Worm (Caenorhabditis elegans) whole organism, L3 larva: Measurements from ENCODE around the gene srlf-30.

Experiments used
- R02D3.7 ChIP-seq: fragments of 150-350 bp; optimal IDR thresholded peaks from 2 replicates; lab custom pipeline; 2014; ENCODE audit warnings: missing biosample characterization, missing genetic modification characterization
- ama-1 ChIP-seq: fragments of 150-350 bp; optimal IDR thresholded peaks from 2 replicates; lab custom pipeline; 2018
- ceh-82 ChIP-seq: fragments of 150-350 bp; optimal IDR thresholded peaks from 2 replicates; lab custom pipeline; 2014; ENCODE audit warnings: missing biosample characterization, missing genetic modification characterization
- elt-1 ChIP-seq: fragments of 150-350 bp; optimal IDR thresholded peaks from 2 replicates; lab custom pipeline; 2014; ENCODE audit warnings: missing biosample characterization, missing genetic modification characterization
- fkh-10 ChIP-seq: sonication (generic microtip); optimal IDR thresholded peaks from 2 replicates; lab custom pipeline; 2017; ENCODE audit warnings: missing biosample characterization, missing genetic modification reagents, missing genetic modification characterization
- lin-39 ChIP-seq: fragments of 150-350 bp; optimal IDR thresholded peaks from 2 replicates; lab custom pipeline; 2018; ENCODE audit warnings: missing biosample characterization, missing genetic modification reagents, missing genetic modification characterization
- mdl-1 ChIP-seq: fragments of 150-350 bp; optimal IDR thresholded peaks from 2 replicates; lab custom pipeline; 2014; ENCODE audit warnings: missing biosample characterization, missing genetic modification characterization
- nhr-237 ChIP-seq: fragments of 150-350 bp; optimal IDR thresholded peaks from 2 replicates; lab custom pipeline; 2014; ENCODE audit warnings: missing biosample characterization, missing genetic modification characterization
- nhr-28 ChIP-seq: fragments of 150-350 bp; optimal IDR thresholded peaks from 2 replicates; lab custom pipeline; 2014; ENCODE audit warnings: missing biosample characterization, missing genetic modification characterization
- pha-4 ChIP-seq: fragments of 150-350 bp; optimal IDR thresholded peaks from 2 replicates; lab custom pipeline; 2014; ENCODE audit warnings: missing biosample characterization, missing genetic modification reagents, missing genetic modification characterization
- pqm-1 ChIP-seq: fragments of 150-350 bp; optimal IDR thresholded peaks from 2 replicates; lab custom pipeline; 2017; ENCODE audit warnings: missing biosample characterization, missing genetic modification characterization, inconsistent platforms
- tbx-2 ChIP-seq: sonication (generic microtip); optimal IDR thresholded peaks from 2 replicates; lab custom pipeline; 2016; ENCODE audit warnings: mild to moderate bottlenecking, missing genetic modification characterization, missing compliant biosample characterization
- unc-39 ChIP-seq: sonication (generic microtip); optimal IDR thresholded peaks from 4 replicates; lab custom pipeline; 2017; ENCODE audit warnings: missing biosample characterization, missing genetic modification characterization

DNA sequence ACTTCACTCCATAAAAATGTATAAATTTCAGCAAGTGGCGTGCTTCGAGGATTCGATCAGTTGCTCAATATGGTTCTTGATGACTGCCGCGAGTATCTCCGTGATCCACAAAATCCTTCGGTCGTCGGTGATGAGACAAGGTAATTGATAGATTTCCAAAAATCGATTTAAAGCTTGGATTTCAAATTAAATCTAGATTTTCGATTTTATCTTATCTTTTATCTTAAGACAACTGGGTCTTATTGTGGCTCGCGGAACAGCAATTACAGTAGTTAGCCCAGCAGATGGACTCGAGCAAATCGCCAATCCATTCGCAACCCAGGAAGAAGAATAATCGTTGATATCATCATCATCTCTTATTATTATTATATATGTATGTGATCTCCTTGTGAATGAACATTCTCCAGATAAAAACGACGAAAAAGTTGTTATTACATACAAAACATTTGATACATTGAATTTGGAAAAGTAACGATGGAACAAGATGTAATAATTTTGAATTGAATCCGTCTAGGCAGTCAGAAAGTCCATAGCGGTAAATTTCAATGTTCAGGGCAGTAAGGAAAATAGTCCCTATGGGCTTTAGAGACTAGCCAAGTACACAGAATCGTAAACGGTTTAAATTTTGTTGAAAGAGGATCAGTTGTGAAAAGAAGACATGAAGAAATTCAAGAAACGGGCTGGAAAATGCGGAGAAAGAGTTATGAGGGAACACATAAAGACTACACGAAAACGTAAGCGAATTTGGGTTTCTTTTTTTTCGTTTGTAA, 33.8 kb downstream of the srlf-30 start:
- TF ChIP-seq tbx-2 (tag; lab: Kevin White, UChicago), result no peak
- no peak for TF ChIP-seq fkh-10 (GFP tag; lab: Kevin White, UChicago)
- no peak for TF ChIP-seq pqm-1 (tag; lab: Kevin White, UChicago)
- no peak for TF ChIP-seq R02D3.7 (tag; lab: Kevin White, UChicago)
- no peak for TF ChIP-seq elt-1 (tag; lab: Kevin White, UChicago)
- TF ChIP-seq nhr-28 (tag; lab: Kevin White, UChicago), result no peak
- no peak for TF ChIP-seq pha-4 (tag; lab: Kevin White, UChicago)
- TF ChIP-seq nhr-237 (tag; lab: Kevin White, UChicago), result no peak
- no peak for TF ChIP-seq lin-39 (tag; lab: Kevin White, UChicago)
- TF ChIP-seq unc-39 (tag; lab: Kevin White, UChicago), result no peak
- no peak for TF ChIP-seq ceh-82 (tag; lab: Kevin White, UChicago)
- TF ChIP-seq ama-1 (lab: Kevin White, UChicago), result peak; percentile 90
- no peak for TF ChIP-seq mdl-1
